Worm (Caenorhabditis elegans) whole organism, L3 larva: ENCODE data around the gene D2096.12.

Source experiments
- R02D3.7 ChIP-seq: fragments of 150-350 bp; optimal IDR thresholded peaks from 2 replicates; lab custom pipeline; 2014; ENCODE audit warnings: missing biosample characterization, missing genetic modification characterization
- ZK546.5 ChIP-seq: sonication (generic microtip); optimal IDR thresholded peaks from 2 replicates; lab custom pipeline; 2017; ENCODE audit warnings: missing biosample characterization, missing genetic modification characterization
- aly-2 ChIP-seq: fragments of 150-350 bp; optimal IDR thresholded peaks from 2 replicates; lab custom pipeline; 2014; ENCODE audit warnings: missing biosample characterization, missing genetic modification characterization
- ama-1 ChIP-seq: fragments of 150-350 bp; optimal IDR thresholded peaks from 2 replicates; lab custom pipeline; 2018
- ceh-16 ChIP-seq: sonication (generic microtip); optimal IDR thresholded peaks from 2 replicates; lab custom pipeline; 2017; ENCODE audit warnings: missing biosample characterization, missing genetic modification characterization
- daf-12 ChIP-seq: fragments of 150-350 bp; optimal IDR thresholded peaks from 2 replicates; lab custom pipeline; 2014; ENCODE audit warnings: missing biosample characterization, missing genetic modification reagents, missing genetic modification characterization
- egl-27 ChIP-seq: sonication (generic microtip); optimal IDR thresholded peaks from 4 replicates; lab custom pipeline; 2017; ENCODE audit warnings: missing biosample characterization, missing genetic modification reagents, missing genetic modification characterization
- egl-5 ChIP-seq: fragments of 150-350 bp; optimal IDR thresholded peaks from 2 replicates; lab custom pipeline; 2017; ENCODE audit warnings: missing biosample characterization, missing genetic modification reagents, missing genetic modification characterization, inconsistent platforms
- elt-1 ChIP-seq: fragments of 150-350 bp; optimal IDR thresholded peaks from 2 replicates; lab custom pipeline; 2014; ENCODE audit warnings: missing biosample characterization, missing genetic modification characterization
- elt-3 ChIP-seq, 3 experiments: fragments of 150-350 bp in 1 of 3; sonication (generic microtip) in 2 of 3; optimal IDR thresholded peaks; 2 replicates in 2 of 3; 4 replicates in 1 of 3; lab custom pipeline; 2014 to 2017; ENCODE audit warnings: missing biosample characterization in 3 of 3, missing genetic modification characterization in 3 of 3
- eor-1 ChIP-seq, 2 experiments: fragments of 150-350 bp; optimal IDR thresholded peaks; 2 replicates each; lab custom pipeline; 2014 to 2018; ENCODE audit warnings: missing biosample characterization in 2 of 2, missing genetic modification characterization in 2 of 2
- fkh-10 ChIP-seq: sonication (generic microtip); optimal IDR thresholded peaks from 2 replicates; lab custom pipeline; 2017; ENCODE audit warnings: missing biosample characterization, missing genetic modification reagents, missing genetic modification characterization
- fos-1 ChIP-seq: fragments of 150-350 bp; optimal IDR thresholded peaks from 2 replicates; lab custom pipeline; 2014; ENCODE audit warnings: missing biosample characterization, missing genetic modification characterization
- hmg-11 ChIP-seq: sonication (generic microtip); optimal IDR thresholded peaks from 2 replicates; lab custom pipeline; 2016; ENCODE audit warnings: missing genetic modification characterization, missing compliant biosample characterization
- lin-15B ChIP-seq: fragments of 150-350 bp; optimal IDR thresholded peaks from 2 replicates; lab custom pipeline; 2014; ENCODE audit warnings: missing biosample characterization, missing genetic modification characterization
- lsy-12 ChIP-seq: sonication (generic microtip); optimal IDR thresholded peaks from 2 replicates; lab custom pipeline; 2016; ENCODE audit warnings: mild to moderate bottlenecking, missing genetic modification characterization, missing compliant biosample characterization
- mdl-1 ChIP-seq: fragments of 150-350 bp; optimal IDR thresholded peaks from 2 replicates; lab custom pipeline; 2014; ENCODE audit warnings: missing biosample characterization, missing genetic modification characterization
- mml-1 ChIP-seq: fragments of 150-350 bp; sonication (generic microtip); optimal IDR thresholded peaks from 3 replicates; lab custom pipeline; 2014; ENCODE audit warnings: missing biosample characterization, missing genetic modification characterization
- nfya-1 ChIP-seq: sonication (generic microtip); optimal IDR thresholded peaks from 2 replicates; lab custom pipeline; 2017; ENCODE audit warnings: missing genetic modification characterization, mild to moderate bottlenecking, missing compliant biosample characterization, antibody characterized with exemption, moderate library complexity; ENCODE audit not compliant: insufficient read depth
- nhr-11 ChIP-seq: fragments of 150-350 bp; optimal IDR thresholded peaks from 2 replicates; lab custom pipeline; 2014; ENCODE audit warnings: missing biosample characterization, missing genetic modification characterization
- nhr-237 ChIP-seq: fragments of 150-350 bp; optimal IDR thresholded peaks from 2 replicates; lab custom pipeline; 2014; ENCODE audit warnings: missing biosample characterization, missing genetic modification characterization
- nhr-25 ChIP-seq: sonication (generic microtip); optimal IDR thresholded peaks from 2 replicates; lab custom pipeline; 2017; ENCODE audit warnings: missing biosample characterization, missing genetic modification characterization
- nhr-28 ChIP-seq: fragments of 150-350 bp; optimal IDR thresholded peaks from 2 replicates; lab custom pipeline; 2014; ENCODE audit warnings: missing biosample characterization, missing genetic modification characterization
- nhr-43 ChIP-seq: sonication (generic microtip); optimal IDR thresholded peaks from 2 replicates; lab custom pipeline; 2016; ENCODE audit warnings: mild to moderate bottlenecking, missing genetic modification characterization, missing compliant biosample characterization; ENCODE audit not compliant: poor library complexity, severe bottlenecking
- nhr-67 ChIP-seq: fragments of 150-350 bp; optimal IDR thresholded peaks from 2 replicates; lab custom pipeline; 2014; ENCODE audit warnings: missing biosample characterization, missing genetic modification characterization
- nhr-76 ChIP-seq: fragments of 150-350 bp; sonication (generic microtip); optimal IDR thresholded peaks from 5 replicates; lab custom pipeline; 2014; ENCODE audit warnings: missing biosample characterization, missing genetic modification characterization
- pqm-1 ChIP-seq: fragments of 150-350 bp; optimal IDR thresholded peaks from 2 replicates; lab custom pipeline; 2017; ENCODE audit warnings: missing biosample characterization, missing genetic modification characterization, inconsistent platforms
- skn-1 ChIP-seq: fragments of 150-350 bp; optimal IDR thresholded peaks from 2 replicates; lab custom pipeline; 2014; ENCODE audit warnings: missing biosample characterization, missing genetic modification characterization
- snpc-4 ChIP-seq: fragments of 150-350 bp; optimal IDR thresholded peaks from 2 replicates; lab custom pipeline; 2014; ENCODE audit warnings: missing biosample characterization, missing genetic modification characterization
- tbx-2 ChIP-seq: sonication (generic microtip); optimal IDR thresholded peaks from 2 replicates; lab custom pipeline; 2016; ENCODE audit warnings: mild to moderate bottlenecking, missing genetic modification characterization, missing compliant biosample characterization
- unc-39 ChIP-seq: sonication (generic microtip); optimal IDR thresholded peaks from 4 replicates; lab custom pipeline; 2017; ENCODE audit warnings: missing biosample characterization, missing genetic modification characterization
- unc-62 ChIP-seq: fragments of 150-350 bp; sonication (generic microtip); optimal IDR thresholded peaks from 4 replicates; lab custom pipeline; 2014; ENCODE audit warnings: missing biosample characterization, missing genetic modification reagents, missing genetic modification characterization
- zag-1 ChIP-seq: fragments of 150-350 bp; optimal IDR thresholded peaks from 2 replicates; lab custom pipeline; 2014; ENCODE audit warnings: missing biosample characterization, missing genetic modification characterization
- ztf-4 ChIP-seq: fragments of 150-350 bp; optimal IDR thresholded peaks from 2 replicates; lab custom pipeline; 2014; ENCODE audit warnings: missing biosample characterization, missing genetic modification characterization

D2096.12 gene

ce11 chrIV:8355592-8355991, 7.7 kb upstream of the D2096.12 start, which contains the start of the genes F17E9.2 and col-116:
TSS of gene F17E9.2 (plus strand) at chrIV:8355892.
TSS of gene col-116 (plus strand) at chrIV:8355906.
- TF ChIP-seq ztf-4 (no peak), hmg-11 (no peak), nhr-25 (tag; lab: Kevin White, UChicago) (no peak), egl-27 (no peak), nhr-237 (tag; lab: Kevin White, UChicago) (no peak), tbx-2 (tag; lab: Kevin White, UChicago) (no peak), unc-62 (GFP tag; lab: Kevin White, UChicago) (no peak), mdl-1 (no peak), fkh-10 (GFP tag; lab: Kevin White, UChicago) (no peak), nhr-67 (tag; lab: Kevin White, UChicago) (no peak), daf-12 (tag; lab: Kevin White, UChicago) (no peak), pqm-1 (no peak), skn-1 (tag; lab: Kevin White, UChicago) (no peak), eor-1 (tag; optimal IDR thresholded peaks at IDR 0.05; lab: Kevin White, UChicago) (no peak), ZK546.5 (tag; lab: Kevin White, UChicago) (no peak), mml-1 (tag; lab: Kevin White, UChicago) (no peak), fos-1 (tag; lab: Kevin White, UChicago) (no peak)

DNA sequence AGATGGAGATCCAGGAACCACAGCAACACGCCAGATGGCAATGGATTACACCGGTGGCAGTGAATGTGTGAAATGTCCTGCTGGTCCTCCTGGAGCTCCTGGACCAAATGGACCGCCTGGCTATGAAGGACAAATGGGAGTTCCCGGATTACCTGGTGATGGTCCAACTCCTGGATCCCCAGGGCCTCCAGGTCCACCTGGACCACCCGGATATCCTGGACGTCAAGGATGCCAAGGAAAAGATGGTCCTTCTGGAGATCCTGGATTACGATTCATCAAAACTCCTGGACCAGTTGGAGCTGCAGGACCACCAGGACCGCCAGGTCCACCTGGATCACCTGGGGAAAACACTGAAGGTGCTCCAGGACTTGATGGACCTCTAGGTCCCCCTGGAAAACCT, 6.0 kb upstream of the D2096.12 start:
- TF ChIP-seq nhr-43 (tag; lab: Kevin White, UChicago): no peak
- no peak for TF ChIP-seq zag-1
- TF ChIP-seq nhr-76 (tag; lab: Kevin White, UChicago): no peak
- TF ChIP-seq unc-62 (GFP tag; lab: Kevin White, UChicago): no peak
- no peak for TF ChIP-seq ama-1
- TF ChIP-seq aly-2 (tag; lab: Kevin White, UChicago): no peak
- no peak for TF ChIP-seq fos-1 (tag; lab: Kevin White, UChicago)
- TF ChIP-seq elt-3 (tag; optimal IDR thresholded peaks at IDR 0.05; lab: Kevin White, UChicago): no peak
- TF ChIP-seq skn-1 (tag; lab: Kevin White, UChicago): no peak
- no peak for TF ChIP-seq mml-1 (tag; lab: Kevin White, UChicago)
- TF ChIP-seq nhr-25 (tag; lab: Kevin White, UChicago): no peak
- no peak for TF ChIP-seq lsy-12
- no peak for TF ChIP-seq nhr-67 (tag; lab: Kevin White, UChicago)
- TF ChIP-seq snpc-4 (tag; lab: Kevin White, UChicago): no peak
- TF ChIP-seq lin-15B (tag; lab: Kevin White, UChicago): no peak
- TF ChIP-seq ztf-4: no peak
- TF ChIP-seq egl-5 (tag; lab: Kevin White, UChicago): no peak
- no peak for TF ChIP-seq unc-39 (tag; lab: Kevin White, UChicago)

- TF ChIP-seq skn-1 (tag; lab: Kevin White, UChicago): no peak
- TF ChIP-seq nhr-25 (tag; lab: Kevin White, UChicago): no peak
- TF ChIP-seq nhr-11: no peak
- no peak for TF ChIP-seq nhr-28 (tag; lab: Kevin White, UChicago)
- TF ChIP-seq pqm-1: no peak
- TF ChIP-seq elt-1: no peak
- TF ChIP-seq R02D3.7 (tag; lab: Kevin White, UChicago): no peak
- no peak for TF ChIP-seq aly-2 (tag; lab: Kevin White, UChicago)
- no peak for TF ChIP-seq unc-39 (tag; lab: Kevin White, UChicago)
- no peak for TF ChIP-seq mdl-1
- TF ChIP-seq nhr-76 (tag; lab: Kevin White, UChicago): no peak
- TF ChIP-seq nhr-237 (tag; lab: Kevin White, UChicago): no peak
- TF ChIP-seq ceh-16 (tag; lab: Kevin White, UChicago): no peak
- no peak for TF ChIP-seq fkh-10 (GFP tag; lab: Kevin White, UChicago)
Observed at ce11 chrIV:8358492-8358891, 4.8 kb upstream of the D2096.12 start, which contains the start of gene D2096.13. TSS of gene D2096.13 (minus strand) at chrIV:8358592.

DNA sequence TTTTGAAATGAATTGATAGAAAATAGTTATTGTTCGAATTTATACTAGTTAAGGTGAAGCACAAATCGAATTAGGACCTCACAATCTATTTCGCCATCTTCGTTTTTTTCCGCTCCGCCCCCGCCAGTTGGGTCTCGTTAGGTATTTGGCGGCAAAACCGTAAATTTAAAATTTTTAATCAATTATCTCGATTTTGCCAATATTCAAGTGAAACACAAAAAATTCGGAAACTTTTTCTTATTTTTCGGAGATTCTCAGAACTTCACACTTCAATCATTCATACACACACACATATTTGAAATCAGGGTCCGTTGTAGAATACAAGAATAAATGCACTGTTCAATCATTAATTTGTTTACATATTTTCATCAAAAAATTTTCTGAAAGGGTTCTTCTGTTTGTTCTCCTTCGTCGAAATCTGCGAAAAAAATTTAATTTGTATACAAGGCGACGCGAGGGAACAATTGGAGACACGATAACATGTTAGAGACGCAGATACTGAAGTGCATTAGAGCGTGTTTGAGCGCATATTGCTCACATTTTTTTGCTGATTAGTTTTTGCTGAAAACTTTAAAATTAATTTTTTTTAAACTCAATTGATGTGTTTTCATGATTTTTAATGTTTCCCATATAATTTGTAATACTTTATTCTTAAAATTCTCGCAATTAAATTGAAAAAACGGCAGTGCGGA, 3.4 kb upstream of the D2096.12 start, which contains the start of gene D2096.5:
D2096.5 (minus strand) TSS at position 51 of the 692 bp plus-strand sequence.
- TF ChIP-seq pqm-1 (peak; percentile 29), nfya-1 (tag; lab: Kevin White, UChicago) (peak; percentile 31), tbx-2 (tag; lab: Kevin White, UChicago) (no peak), lin-15B (tag; lab: Kevin White, UChicago) (peak; percentile 23), ZK546.5 (tag; lab: Kevin White, UChicago) (no peak)
